Worm (Caenorhabditis elegans) whole organism, early embryonic: ENCODE measurements around the gene mab-10.

Experiments used
- B0310.2 ChIP-seq: sonication (generic microtip); optimal IDR thresholded peaks from 2 replicates; lab custom pipeline; 2016; ENCODE audit warnings: mild to moderate bottlenecking, missing genetic modification characterization, missing compliant biosample characterization
- aly-1 ChIP-seq: sonication (generic microtip); optimal IDR thresholded peaks from 2 replicates; lab custom pipeline; 2016; ENCODE audit warnings: missing genetic modification characterization, missing compliant biosample characterization
- ama-1 ChIP-seq: fragments of 150-350 bp; optimal IDR thresholded peaks from 2 replicates; lab custom pipeline; 2014
- ceh-13 ChIP-seq: fragments of 200-800 bp; sonication (Bioruptor generic); optimal IDR thresholded peaks from 2 replicates; lab custom pipeline; 2018; ENCODE audit warnings: mild to moderate bottlenecking, missing genetic modification characterization, missing compliant biosample characterization
- flt-1 ChIP-seq: fragments of 200-800 bp; sonication (Bioruptor generic); IDR thresholded peaks from 2 replicates; pipeline ENCODE4 v1.3.6; 2022; ENCODE audit warnings: missing genetic modification characterization, missing compliant biosample characterization
- hmbx-1 ChIP-seq: sonication (generic microtip); optimal IDR thresholded peaks from 2 replicates; lab custom pipeline; 2016; ENCODE audit warnings: mild to moderate bottlenecking, missing genetic modification characterization, missing compliant biosample characterization
- hmg-4 ChIP-seq: fragments of 200-800 bp; sonication (Bioruptor generic); optimal IDR thresholded peaks from 2 replicates; lab custom pipeline; 2018; ENCODE audit warnings: mild to moderate bottlenecking, missing genetic modification characterization, missing compliant biosample characterization
- hnd-1 ChIP-seq: sonication (generic microtip); optimal IDR thresholded peaks from 2 replicates; lab custom pipeline; 2016; ENCODE audit warnings: missing genetic modification characterization, missing compliant biosample characterization
- pes-1 ChIP-seq: fragments of 200-800 bp; sonication (Bioruptor generic); IDR thresholded peaks from 2 replicates; pipeline ENCODE4 v1.3.6; 2022; ENCODE audit warnings: missing genetic modification reagents, missing genetic modification characterization, missing compliant biosample characterization
- scrt-1 ChIP-seq: fragments of 200-800 bp; sonication (Bioruptor generic); IDR thresholded peaks from 2 replicates; pipeline ENCODE4 v1.3.6; 2022; ENCODE audit warnings: missing genetic modification characterization, missing compliant biosample characterization
- sea-1 ChIP-seq: fragments of 200-800 bp; sonication (Bioruptor generic); conservative IDR thresholded peaks from 2 replicates; pipeline ENCODE4 v1.3.6; 2022; ENCODE audit warnings: missing genetic modification characterization, missing compliant biosample characterization
- tbx-11 ChIP-seq: fragments of 200-800 bp; sonication (Bioruptor generic); IDR thresholded peaks from 2 replicates; pipeline ENCODE4 v1.3.6; 2022; ENCODE audit warnings: missing genetic modification characterization, missing compliant biosample characterization
- tbx-37 ChIP-seq: fragments of 200-800 bp; sonication (Bioruptor generic); conservative IDR thresholded peaks from 2 replicates; pipeline ENCODE4 v1.3.6; 2022; ENCODE audit warnings: missing genetic modification reagents, missing genetic modification characterization, missing compliant biosample characterization
- tra-4 ChIP-seq: sonication (generic microtip); optimal IDR thresholded peaks from 2 replicates; lab custom pipeline; 2017; ENCODE audit warnings: missing genetic modification characterization, missing compliant biosample characterization

DNA sequence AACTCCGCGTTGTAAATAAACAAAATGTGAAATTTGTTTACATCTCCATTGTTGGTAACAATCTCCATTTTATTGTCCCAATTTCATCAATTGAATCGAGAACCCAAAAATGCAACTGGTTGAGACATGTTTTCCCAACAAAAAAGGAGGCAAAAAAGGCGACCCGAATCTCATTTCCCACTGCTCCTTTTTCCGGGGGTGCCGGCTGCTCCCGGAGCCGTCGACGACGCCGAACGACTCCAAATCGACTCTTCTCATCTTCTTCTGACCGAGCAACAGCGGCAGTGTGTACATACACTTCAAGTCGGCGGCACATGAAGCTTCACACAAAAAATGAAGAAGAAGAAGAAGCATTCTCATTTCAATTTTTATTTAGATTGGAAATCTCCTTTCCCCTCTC, 38.6 kb downstream of the mab-10 start:
- TF ChIP-seq ama-1 (lab: Kevin White, UChicago) (no peak), tbx-11 (GFP tag; lab: Robert Waterston, UW) (no peak), pes-1 (GFP tag; lab: Robert Waterston, UW) (no peak), sea-1 (GFP tag; lab: Robert Waterston, UW) (no peak), flt-1 (GFP tag; lab: Robert Waterston, UW) (no peak), tbx-37 (GFP tag; lab: Robert Waterston, UW) (no peak), scrt-1 (no peak), hmg-4 (GFP tag; lab: Kevin White, UChicago) (no peak), aly-1 (tag; lab: Kevin White, UChicago) (no peak), tra-4 (no peak), B0310.2 (tag; lab: Kevin White, UChicago) (no peak), ceh-13 (GFP tag; lab: Kevin White, UChicago) (no peak), hnd-1 (no peak), hmbx-1 (tag; lab: Kevin White, UChicago) (no peak)
